Worm (Caenorhabditis elegans) whole organism, midembryonic: Measurements from ENCODE around the gene lgc-15.

ENCODE experiments used
- T22C8.4 ChIP-seq: fragments of 200-800 bp; sonication (Bioruptor generic); IDR thresholded peaks from 2 replicates; pipeline ENCODE4 v1.3.6; 2022; ENCODE audit warnings: missing genetic modification characterization, missing compliant biosample characterization
- flt-1 ChIP-seq: fragments of 200-800 bp; sonication (Bioruptor generic); IDR thresholded peaks from 2 replicates; pipeline ENCODE4 v1.3.6; 2022; ENCODE audit warnings: missing genetic modification characterization, missing compliant biosample characterization
- klf-2 ChIP-seq: fragments of 200-800 bp; sonication (Bioruptor generic); conservative IDR thresholded peaks from 2 replicates; pipeline ENCODE4 v1.3.6; 2022; ENCODE audit warnings: missing genetic modification reagents, missing genetic modification characterization, missing compliant biosample characterization
- med-1 ChIP-seq: sonication (generic microtip); optimal IDR thresholded peaks from 2 replicates; lab custom pipeline; 2017; ENCODE audit warnings: missing genetic modification characterization, mild to moderate bottlenecking, missing compliant biosample characterization, antibody characterized with exemption, missing genetic modification reagents; ENCODE audit not compliant: insufficient read depth
- ref-1 ChIP-seq: fragments of 200-800 bp; sonication (Bioruptor generic); conservative IDR thresholded peaks from 2 replicates; pipeline ENCODE4 v1.3.6; 2022; ENCODE audit warnings: missing genetic modification reagents, missing genetic modification characterization, missing compliant biosample characterization
- tab-1 ChIP-seq: fragments of 200-800 bp; sonication (Bioruptor generic); IDR thresholded peaks from 2 replicates; pipeline ENCODE4 v1.3.6; 2022; ENCODE audit warnings: missing genetic modification characterization, missing compliant biosample characterization
- ztf-23 ChIP-seq: fragments of 200-800 bp; sonication (Bioruptor generic); IDR thresholded peaks from 2 replicates; pipeline ENCODE4 v1.3.6; 2022; ENCODE audit warnings: missing genetic modification reagents, missing genetic modification characterization, missing compliant biosample characterization
- ztf-29 ChIP-seq: fragments of 200-800 bp; sonication (Bioruptor generic); IDR thresholded peaks from 2 replicates; pipeline ENCODE4 v1.3.6; 2022; ENCODE audit warnings: missing genetic modification reagents, missing genetic modification characterization, missing compliant biosample characterization

- no peak for TF ChIP-seq flt-1
- no peak for TF ChIP-seq ztf-29 (GFP tag; lab: Robert Waterston, UW)
- no peak for TF ChIP-seq ref-1 (GFP tag; lab: Robert Waterston, UW)
- no peak for TF ChIP-seq T22C8.4 (GFP tag; lab: Robert Waterston, UW)
- no peak for TF ChIP-seq tab-1 (GFP tag; lab: Robert Waterston, UW)
- TF ChIP-seq ztf-23 (GFP tag; lab: Robert Waterston, UW): no peak
- TF ChIP-seq med-1 (GFP tag; lab: Kevin White, UChicago): no peak
- no peak for TF ChIP-seq klf-2
Measured at ce11 chrX:12141051-12141450, 26.9 kb downstream of the lgc-15 start, which contains the start of gene lyst-1.
